Fruit fly (Drosophila melanogaster): ENCODE measurements around the gene CG33093.

- TF ChIP-seq h (optimal IDR thresholded peaks at IDR 0.05) (no peak), ttk (optimal IDR thresholded peaks at IDR 0.05) (no peak), Myc (optimal IDR thresholded peaks at IDR 0.05) (no peak)
Measured at dm6 chr3R:22487037-22487492, 44.7 kb downstream of the CG33093 start, which contains the start of gene Pfdn5.
